Worm (Caenorhabditis elegans) whole organism, L3 larva: Measurements from ENCODE around the gene set-27.

Source experiments
- ZK546.5 ChIP-seq: sonication (generic microtip); optimal IDR thresholded peaks from 2 replicates; lab custom pipeline; 2017; ENCODE audit warnings: missing biosample characterization, missing genetic modification characterization
- aly-2 ChIP-seq: fragments of 150-350 bp; optimal IDR thresholded peaks from 2 replicates; lab custom pipeline; 2014; ENCODE audit warnings: missing biosample characterization, missing genetic modification characterization
- ceh-16 ChIP-seq: sonication (generic microtip); optimal IDR thresholded peaks from 2 replicates; lab custom pipeline; 2017; ENCODE audit warnings: missing biosample characterization, missing genetic modification characterization
- ceh-28 ChIP-seq: fragments of 150-350 bp; optimal IDR thresholded peaks from 2 replicates; lab custom pipeline; 2014; ENCODE audit warnings: missing biosample characterization, missing genetic modification reagents, missing genetic modification characterization
- ceh-82 ChIP-seq: fragments of 150-350 bp; optimal IDR thresholded peaks from 2 replicates; lab custom pipeline; 2014; ENCODE audit warnings: missing biosample characterization, missing genetic modification characterization
- daf-12 ChIP-seq: fragments of 150-350 bp; optimal IDR thresholded peaks from 2 replicates; lab custom pipeline; 2014; ENCODE audit warnings: missing biosample characterization, missing genetic modification reagents, missing genetic modification characterization
- egl-27 ChIP-seq: sonication (generic microtip); optimal IDR thresholded peaks from 4 replicates; lab custom pipeline; 2017; ENCODE audit warnings: missing biosample characterization, missing genetic modification reagents, missing genetic modification characterization
- elt-1 ChIP-seq: fragments of 150-350 bp; optimal IDR thresholded peaks from 2 replicates; lab custom pipeline; 2014; ENCODE audit warnings: missing biosample characterization, missing genetic modification characterization
- elt-2 ChIP-seq: sonication (generic microtip); optimal IDR thresholded peaks from 2 replicates; lab custom pipeline; 2016; ENCODE audit warnings: missing genetic modification reagents, mild to moderate bottlenecking, missing genetic modification characterization, missing compliant biosample characterization
- fkh-10 ChIP-seq: sonication (generic microtip); optimal IDR thresholded peaks from 2 replicates; lab custom pipeline; 2017; ENCODE audit warnings: missing biosample characterization, missing genetic modification reagents, missing genetic modification characterization
- fkh-2 ChIP-seq: fragments of 150-350 bp; optimal IDR thresholded peaks from 2 replicates; lab custom pipeline; 2014; ENCODE audit warnings: missing biosample characterization, missing genetic modification reagents, missing genetic modification characterization
- fos-1 ChIP-seq: fragments of 150-350 bp; optimal IDR thresholded peaks from 2 replicates; lab custom pipeline; 2014; ENCODE audit warnings: missing biosample characterization, missing genetic modification characterization
- hmg-11 ChIP-seq: sonication (generic microtip); optimal IDR thresholded peaks from 2 replicates; lab custom pipeline; 2016; ENCODE audit warnings: missing genetic modification characterization, missing compliant biosample characterization
- lin-15B ChIP-seq: fragments of 150-350 bp; optimal IDR thresholded peaks from 2 replicates; lab custom pipeline; 2014; ENCODE audit warnings: missing biosample characterization, missing genetic modification characterization
- lin-39 ChIP-seq: fragments of 150-350 bp; optimal IDR thresholded peaks from 2 replicates; lab custom pipeline; 2018; ENCODE audit warnings: missing biosample characterization, missing genetic modification reagents, missing genetic modification characterization
- lsy-12 ChIP-seq: sonication (generic microtip); optimal IDR thresholded peaks from 2 replicates; lab custom pipeline; 2016; ENCODE audit warnings: mild to moderate bottlenecking, missing genetic modification characterization, missing compliant biosample characterization
- mdl-1 ChIP-seq: fragments of 150-350 bp; optimal IDR thresholded peaks from 2 replicates; lab custom pipeline; 2014; ENCODE audit warnings: missing biosample characterization, missing genetic modification characterization
- mml-1 ChIP-seq: fragments of 150-350 bp; sonication (generic microtip); optimal IDR thresholded peaks from 3 replicates; lab custom pipeline; 2014; ENCODE audit warnings: missing biosample characterization, missing genetic modification characterization
- nfya-1 ChIP-seq: sonication (generic microtip); optimal IDR thresholded peaks from 2 replicates; lab custom pipeline; 2017; ENCODE audit warnings: missing genetic modification characterization, mild to moderate bottlenecking, missing compliant biosample characterization, antibody characterized with exemption, moderate library complexity; ENCODE audit not compliant: insufficient read depth
- nhr-11 ChIP-seq: fragments of 150-350 bp; optimal IDR thresholded peaks from 2 replicates; lab custom pipeline; 2014; ENCODE audit warnings: missing biosample characterization, missing genetic modification characterization
- nhr-12 ChIP-seq: fragments of 150-350 bp; optimal IDR thresholded peaks from 2 replicates; lab custom pipeline; 2014; ENCODE audit warnings: missing biosample characterization, missing genetic modification characterization
- nhr-23 ChIP-seq: fragments of 150-350 bp; optimal IDR thresholded peaks from 2 replicates; lab custom pipeline; 2014; ENCODE audit warnings: missing biosample characterization, missing genetic modification reagents, missing genetic modification characterization
- nhr-237 ChIP-seq: fragments of 150-350 bp; optimal IDR thresholded peaks from 2 replicates; lab custom pipeline; 2014; ENCODE audit warnings: missing biosample characterization, missing genetic modification characterization
- nhr-25 ChIP-seq: sonication (generic microtip); optimal IDR thresholded peaks from 2 replicates; lab custom pipeline; 2017; ENCODE audit warnings: missing biosample characterization, missing genetic modification characterization
- nhr-28 ChIP-seq: fragments of 150-350 bp; optimal IDR thresholded peaks from 2 replicates; lab custom pipeline; 2014; ENCODE audit warnings: missing biosample characterization, missing genetic modification characterization
- nhr-67 ChIP-seq: fragments of 150-350 bp; optimal IDR thresholded peaks from 2 replicates; lab custom pipeline; 2014; ENCODE audit warnings: missing biosample characterization, missing genetic modification characterization
- nhr-76 ChIP-seq: fragments of 150-350 bp; sonication (generic microtip); optimal IDR thresholded peaks from 5 replicates; lab custom pipeline; 2014; ENCODE audit warnings: missing biosample characterization, missing genetic modification characterization
- nhr-77 ChIP-seq: fragments of 150-350 bp; optimal IDR thresholded peaks from 2 replicates; lab custom pipeline; 2014; ENCODE audit warnings: missing biosample characterization, missing genetic modification characterization
- pha-4 ChIP-seq: fragments of 150-350 bp; optimal IDR thresholded peaks from 2 replicates; lab custom pipeline; 2014; ENCODE audit warnings: missing biosample characterization, missing genetic modification reagents, missing genetic modification characterization
- pqm-1 ChIP-seq: fragments of 150-350 bp; optimal IDR thresholded peaks from 2 replicates; lab custom pipeline; 2017; ENCODE audit warnings: missing biosample characterization, missing genetic modification characterization, inconsistent platforms
- skn-1 ChIP-seq: fragments of 150-350 bp; optimal IDR thresholded peaks from 2 replicates; lab custom pipeline; 2014; ENCODE audit warnings: missing biosample characterization, missing genetic modification characterization
- snpc-4 ChIP-seq: fragments of 150-350 bp; optimal IDR thresholded peaks from 2 replicates; lab custom pipeline; 2014; ENCODE audit warnings: missing biosample characterization, missing genetic modification characterization
- tbx-2 ChIP-seq: sonication (generic microtip); optimal IDR thresholded peaks from 2 replicates; lab custom pipeline; 2016; ENCODE audit warnings: mild to moderate bottlenecking, missing genetic modification characterization, missing compliant biosample characterization
- zag-1 ChIP-seq: fragments of 150-350 bp; optimal IDR thresholded peaks from 2 replicates; lab custom pipeline; 2014; ENCODE audit warnings: missing biosample characterization, missing genetic modification characterization
- ztf-11 ChIP-seq: fragments of 150-350 bp; optimal IDR thresholded peaks from 2 replicates; lab custom pipeline; 2014; ENCODE audit warnings: missing biosample characterization, missing genetic modification characterization

The set-27 gene

DNA sequence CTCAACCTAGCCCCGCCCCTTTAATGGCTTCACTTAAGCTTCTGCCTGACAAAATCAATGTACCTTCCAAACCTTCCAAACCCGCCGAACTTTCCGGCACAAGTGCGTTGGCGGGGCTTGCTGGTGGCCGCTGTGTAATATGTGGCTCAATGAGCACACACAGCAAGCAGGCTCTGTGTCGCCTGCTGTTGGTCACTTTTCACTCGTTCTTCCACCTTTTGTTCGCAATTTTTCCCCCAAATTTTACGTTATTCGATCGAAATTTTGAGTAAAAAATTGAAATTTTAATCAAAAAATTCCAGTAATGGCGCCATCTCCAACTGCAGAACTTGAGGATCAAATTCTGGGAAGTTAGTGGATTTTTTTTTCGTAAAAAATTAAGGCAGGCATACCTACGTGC is at the start of gene set-27:
set-27 (plus strand) TSS at position 301 of the 400 bp plus-strand sequence.
- TF ChIP-seq tbx-2 (tag; lab: Kevin White, UChicago) (no peak), nhr-23 (no peak)

- TF ChIP-seq egl-27 (tag; lab: Kevin White, UChicago) (no peak), nhr-67 (tag; lab: Kevin White, UChicago) (no peak), ceh-16 (tag; lab: Kevin White, UChicago) (no peak), nhr-25 (tag; lab: Kevin White, UChicago) (peak; percentile 51), nfya-1 (tag; lab: Kevin White, UChicago) (no peak)
Observed at ce11 chrIII:2651519-2651918, 49.2 kb upstream of the set-27 start.

ce11 chrIII:2652704-2653566 is 47.8 kb upstream of the set-27 start:
- TF ChIP-seq nhr-28 = no peak
- TF ChIP-seq lin-39 (tag; lab: Kevin White, UChicago) = no peak
- TF ChIP-seq fkh-2 (tag; lab: Kevin White, UChicago) = no peak
- peak; percentile 57 for TF ChIP-seq pha-4
- peak; percentile 69 for TF ChIP-seq pqm-1 (tag; lab: Kevin White, UChicago)
- TF ChIP-seq elt-2 (tag; lab: Kevin White, UChicago) = peak; percentile 73
- no peak for TF ChIP-seq nhr-23
- no peak for TF ChIP-seq ceh-82 (tag; lab: Kevin White, UChicago)
- no peak for TF ChIP-seq lin-15B (tag; lab: Kevin White, UChicago)
- TF ChIP-seq ZK546.5 = no peak
- TF ChIP-seq aly-2 (tag; lab: Kevin White, UChicago) = no peak
- TF ChIP-seq mdl-1 (tag; lab: Kevin White, UChicago) = no peak
- no peak for TF ChIP-seq lsy-12 (tag; lab: Kevin White, UChicago)

DNA sequence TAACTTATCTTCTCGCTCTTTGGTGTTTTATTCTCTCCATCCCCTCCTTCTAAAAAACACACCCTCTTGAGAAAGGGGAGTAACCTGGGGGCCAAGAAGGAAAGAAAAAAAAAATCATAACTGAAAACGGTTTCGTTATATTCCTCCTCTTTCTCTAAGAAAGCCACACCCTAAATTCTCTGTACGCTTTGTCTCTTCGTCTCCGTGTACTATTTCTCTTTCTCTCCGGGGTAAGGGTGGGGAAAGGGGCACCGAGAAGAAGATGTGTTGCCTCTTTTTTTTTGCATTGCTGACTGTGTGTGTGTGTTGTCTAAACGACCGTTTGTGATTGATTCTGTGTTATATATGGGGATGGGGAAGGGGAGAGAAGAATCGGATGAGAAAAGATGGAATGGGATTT is 44.6 kb upstream of the set-27 start:
- TF ChIP-seq nhr-12 (tag; lab: Kevin White, UChicago) (no peak), tbx-2 (tag; lab: Kevin White, UChicago) (no peak), nhr-25 (tag; lab: Kevin White, UChicago) (peak; percentile 29), nfya-1 (tag; lab: Kevin White, UChicago) (no peak), nhr-237 (tag; lab: Kevin White, UChicago) (no peak), nhr-77 (tag; lab: Kevin White, UChicago) (no peak), nhr-23 (peak; percentile 10), mml-1 (tag; lab: Kevin White, UChicago) (no peak), hmg-11 (peak; percentile 27)

DNA sequence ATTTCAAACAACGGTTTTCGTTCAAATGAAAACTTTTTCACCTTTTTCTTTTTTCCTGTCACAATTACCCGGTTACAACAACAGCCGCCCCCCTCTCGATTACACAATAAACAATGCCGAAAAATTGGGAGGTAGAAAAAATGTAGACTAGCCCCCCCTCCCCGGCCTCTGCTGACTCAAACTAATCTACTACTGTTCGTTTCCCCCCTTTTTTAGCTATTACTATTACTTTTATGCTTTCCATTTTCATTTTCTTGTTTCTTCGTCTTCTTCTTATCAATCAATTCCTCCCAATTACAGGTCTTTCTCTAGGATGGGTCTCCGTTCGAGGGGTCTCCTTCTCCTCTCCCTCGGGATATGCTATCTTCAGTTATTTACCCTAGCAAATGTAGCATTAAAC is 43.0 kb upstream of the set-27 start, which contains the start of gene let-805:
let-805 (plus strand) TSS at position 301 of the 400 bp plus-strand sequence.
- no peak for TF ChIP-seq fkh-10 (GFP tag; lab: Kevin White, UChicago)
- TF ChIP-seq skn-1 (tag; lab: Kevin White, UChicago) = no peak
- TF ChIP-seq snpc-4 (tag; lab: Kevin White, UChicago) = no peak
- no peak for TF ChIP-seq zag-1 (tag; lab: Kevin White, UChicago)
- TF ChIP-seq nfya-1 (tag; lab: Kevin White, UChicago) = no peak
- no peak for TF ChIP-seq daf-12 (tag; lab: Kevin White, UChicago)

- TF ChIP-seq skn-1 (tag; lab: Kevin White, UChicago) (no peak), ceh-16 (tag; lab: Kevin White, UChicago) (no peak), pqm-1 (tag; lab: Kevin White, UChicago) (no peak), ceh-28 (no peak), elt-1 (no peak), nhr-25 (tag; lab: Kevin White, UChicago) (no peak), snpc-4 (tag; lab: Kevin White, UChicago) (no peak), fos-1 (tag; lab: Kevin White, UChicago) (no peak), nhr-76 (tag; lab: Kevin White, UChicago) (no peak), ztf-11 (tag; lab: Kevin White, UChicago) (no peak), hmg-11 (no peak), elt-2 (tag; lab: Kevin White, UChicago) (no peak), pha-4 (no peak), nhr-11 (tag; lab: Kevin White, UChicago) (no peak), lin-39 (tag; lab: Kevin White, UChicago) (no peak), egl-27 (tag; lab: Kevin White, UChicago) (no peak), aly-2 (tag; lab: Kevin White, UChicago) (no peak)
Observed at ce11 chrIII:2675449-2675848, 25.3 kb upstream of the set-27 start.
